Fruit fly (Drosophila melanogaster) whole organism, adult: ENCODE results near the gene Ask1.

Experiments used
- CG11617 ChIP-seq: fragments of 200-800 bp; sonication (Bioruptor generic); optimal IDR thresholded peaks from 2 replicates; lab custom pipeline; 2017; ENCODE audit warnings: mild to moderate bottlenecking, missing biosample characterization, missing genetic modification reagents, missing genetic modification characterization
- CG14711 ChIP-seq: fragments of 200-800 bp; sonication (Bioruptor generic); optimal IDR thresholded peaks from 2 replicates; lab custom pipeline; 2018; ENCODE audit warnings: missing biosample characterization, mild to moderate bottlenecking, missing genetic modification characterization, moderate library complexity
- CG1620 ChIP-seq: fragments of 200-800 bp; sonication (Bioruptor generic); optimal IDR thresholded peaks from 2 replicates; lab custom pipeline; 2016; ENCODE audit warnings: missing biosample characterization, missing genetic modification characterization
- CG33017 ChIP-seq: fragments of 200-800 bp; sonication (Bioruptor generic); optimal IDR thresholded peaks from 2 replicates; lab custom pipeline; 2018; ENCODE audit warnings: missing biosample characterization, mild to moderate bottlenecking, missing genetic modification characterization, moderate library complexity
- Clk ChIP-seq: fragments of 200-800 bp; sonication (Bioruptor generic); optimal IDR thresholded peaks from 2 replicates; lab custom pipeline; 2017; ENCODE audit warnings: missing biosample characterization, missing genetic modification characterization
- Crg-1 ChIP-seq: fragments of 200-800 bp; sonication (Bioruptor generic); optimal IDR thresholded peaks from 2 replicates; lab custom pipeline; 2016; ENCODE audit warnings: missing biosample characterization, missing genetic modification characterization
- Hr96 ChIP-seq: fragments of 200-800 bp; sonication (Bioruptor generic); optimal IDR thresholded peaks from 2 replicates; lab custom pipeline; 2016; ENCODE audit warnings: missing biosample characterization, missing genetic modification characterization
- Mnt ChIP-seq: fragments of 200-800 bp; sonication (Bioruptor generic); optimal IDR thresholded peaks from 2 replicates; lab custom pipeline; 2016; ENCODE audit warnings: missing biosample characterization, mild to moderate bottlenecking, missing genetic modification characterization
- kay ChIP-seq: fragments of 200-800 bp; sonication (Bioruptor generic); peaks from one replicate; lab custom pipeline; 2016; ENCODE audit warnings: missing biosample characterization, missing genetic modification characterization, borderline replicate concordance
- ovo ChIP-seq: fragments of 200-800 bp; sonication (Bioruptor generic); optimal IDR thresholded peaks from 2 replicates; lab custom pipeline; 2016; ENCODE audit warnings: missing biosample characterization, missing genetic modification characterization
- pad ChIP-seq: fragments of 200-800 bp; sonication (Bioruptor generic); optimal IDR thresholded peaks from 3 replicates; lab custom pipeline; 2017; ENCODE audit warnings: missing biosample characterization, missing genetic modification characterization, mild to moderate bottlenecking, moderate library complexity, missing genetic modification reagents
- tj ChIP-seq: fragments of 200-800 bp; sonication (Bioruptor generic); optimal IDR thresholded peaks from 3 replicates; lab custom pipeline; 2017; ENCODE audit warnings: missing biosample characterization, mild to moderate bottlenecking, missing genetic modification characterization, moderate library complexity

DNA sequence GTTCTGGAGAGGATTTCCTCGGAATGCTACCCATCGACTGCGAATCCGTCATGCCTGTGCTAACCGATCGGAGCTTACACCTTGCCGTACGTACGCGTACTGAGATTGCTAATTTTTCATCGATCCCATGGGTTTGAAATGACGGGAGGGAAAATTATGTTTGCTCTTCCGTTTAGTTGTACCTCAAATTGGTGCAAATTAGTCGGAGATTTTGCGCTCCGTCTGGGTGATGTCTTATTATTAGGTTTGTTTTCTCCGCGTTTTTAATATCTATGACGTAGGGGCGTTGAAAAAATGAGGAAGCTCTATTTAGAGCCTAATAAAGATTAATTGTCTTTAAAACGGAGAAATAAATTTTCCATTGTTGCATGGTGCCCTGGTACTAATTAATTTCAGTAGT, 49.0 kb downstream of the Ask1 start, which contains the start of gene CG4459:
- TF ChIP-seq Hr96 (GFP tag; lab: Kevin White, UChicago) (no peak), Mnt (GFP tag; lab: Kevin White, UChicago) (no peak), CG14711 (no peak), kay (GFP tag; lab: Kevin White, UChicago) (no peak), CG11617 (GFP tag; lab: Kevin White, UChicago) (no peak), Crg-1 (GFP tag; lab: Kevin White, UChicago) (no peak), Clk (no peak), ovo (GFP tag; lab: Kevin White, UChicago) (no peak), tj (GFP tag; lab: Kevin White, UChicago) (no peak), CG33017 (no peak), CG1620 (GFP tag; lab: Kevin White, UChicago) (no peak), pad (GFP tag; lab: Kevin White, UChicago) (no peak)
